Fruit fly (Drosophila melanogaster): Measurements from ENCODE around the gene CG3558.
A peak's percentile ranks its signal among the peaks of the same experiment; 100 is the strongest.

CG3558 gene

dm6 chr2L:3037153-3037579 lies 44.5 kb downstream of the CG3558 start, which contains the start of the genes CG17260 and SerRS (continued):
- peak; percentile 98 for TF ChIP-seq sens (GFP tag)
- TF ChIP-seq CoRest (tag; optimal IDR thresholded peaks at IDR 0.05) = peak; percentile 95
- TF ChIP-seq CG10431 (GFP tag; optimal IDR thresholded peaks at IDR 0.05) = peak; percentile 73
- no peak for TF ChIP-seq HLH4C (GFP tag; IDR thresholded peaks at IDR 0.05; ENCODE audit: partially characterized antibody)
- peak; percentile 92 for TF ChIP-seq CG17829 (tag; optimal IDR thresholded peaks at IDR 0.05)
- TF ChIP-seq sug (tag; optimal IDR thresholded peaks at IDR 0.05) = peak; percentile 92
- TF ChIP-seq Taf1 (GFP tag; IDR thresholded peaks at IDR 0.05) = peak; percentile 82
- TF ChIP-seq nau (GFP tag; optimal IDR thresholded peaks at IDR 0.05) = no peak
- TF ChIP-seq CG10462 (GFP tag; optimal IDR thresholded peaks at IDR 0.05) = peak; percentile 85
- TF ChIP-seq Abd-B (GFP tag; optimal IDR thresholded peaks at IDR 0.05) = peak; percentile 92
- peak; percentile 73 for TF ChIP-seq CG3995 (GFP tag; optimal IDR thresholded peaks at IDR 0.05)
- peak; percentile 96 for TF ChIP-seq nmo (GFP tag; optimal IDR thresholded peaks at IDR 0.05)
- TF ChIP-seq Hsf (GFP tag; optimal IDR thresholded peaks at IDR 0.05) = peak; percentile 97
- peak; percentile 7 for TF ChIP-seq ab (GFP tag; optimal IDR thresholded peaks at IDR 0.05)
- TF ChIP-seq ttk (GFP tag; IDR thresholded peaks at IDR 0.05) = peak; percentile 92
- TF ChIP-seq oc (tag; optimal IDR thresholded peaks at IDR 0.05) = no peak
- TF ChIP-seq fd64A (GFP tag; optimal IDR thresholded peaks at IDR 0.05) = no peak
- peak; percentile 93 for TF ChIP-seq slou (GFP tag; optimal IDR thresholded peaks at IDR 0.05)
- TF ChIP-seq CG4404 (GFP tag; IDR thresholded peaks at IDR 0.05) = peak; percentile 94
- TF ChIP-seq CG34422 (GFP tag; IDR thresholded peaks at IDR 0.05) = peak; percentile 95
- TF ChIP-seq Trl (optimal IDR thresholded peaks at IDR 0.05) = no peak
- peak; percentile 95 for TF ChIP-seq Trl (GFP tag; optimal IDR thresholded peaks at IDR 0.05)
- TF ChIP-seq hkb (optimal IDR thresholded peaks at IDR 0.05) = peak; percentile 58
- peak; percentile 87 for TF ChIP-seq hkb (GFP tag; IDR thresholded peaks at IDR 0.05)
- TF ChIP-seq CG3838 (GFP tag; optimal IDR thresholded peaks at IDR 0.05) = peak; percentile 73
- peak; percentile 91 for TF ChIP-seq CG7556 (GFP tag; optimal IDR thresholded peaks at IDR 0.05)
- TF ChIP-seq Rx (GFP tag; IDR thresholded peaks at IDR 0.05) = peak; percentile 85
- peak; percentile 97 for TF ChIP-seq lilli (GFP tag; optimal IDR thresholded peaks at IDR 0.05)
- peak; percentile 77 for TF ChIP-seq pb (GFP tag; optimal IDR thresholded peaks at IDR 0.05)
- TF ChIP-seq pfk (GFP tag; optimal IDR thresholded peaks at IDR 0.05) = peak; percentile 29
- no peak for TF ChIP-seq Bgb (GFP tag; IDR thresholded peaks at IDR 0.05; ENCODE audit: partially characterized antibody)
- no peak for TF ChIP-seq HLHmδ (GFP tag; optimal IDR thresholded peaks at IDR 0.05)

- TF ChIP-seq CG34376 (GFP tag; optimal IDR thresholded peaks at IDR 0.05) = peak; percentile 59
- peak; percentile 72 for TF ChIP-seq CG15269 (tag; optimal IDR thresholded peaks at IDR 0.05)
- peak; percentile 73 for TF ChIP-seq gem (tag; optimal IDR thresholded peaks at IDR 0.05)
- TF ChIP-seq Sry-β (GFP tag; optimal IDR thresholded peaks at IDR 0.05) = no peak
- TF ChIP-seq CG13123 (GFP tag; optimal IDR thresholded peaks at IDR 0.05) = peak; percentile 40
- TF ChIP-seq usp (GFP tag; optimal IDR thresholded peaks at IDR 0.05) = no peak
- peak; percentile 51 for TF ChIP-seq dmrt99B (tag; optimal IDR thresholded peaks at IDR 0.05)
- TF ChIP-seq ham (GFP tag; IDR thresholded peaks at IDR 0.05) = no peak
- TF ChIP-seq ttk (GFP tag; IDR thresholded peaks at IDR 0.05) = peak; percentile 69; the same call in 1 of the 2 replicates
- peak; percentile 88 for TF ChIP-seq onecut (GFP tag; IDR thresholded peaks at IDR 0.05)
- TF ChIP-seq wek (GFP tag; optimal IDR thresholded peaks at IDR 0.05) = no peak
- no peak for TF ChIP-seq CG4707 (GFP tag; optimal IDR thresholded peaks at IDR 0.05)
- no peak for TF ChIP-seq MTF-1 (GFP tag; optimal IDR thresholded peaks at IDR 0.05; ENCODE audit: borderline replicate concordance)
- TF ChIP-seq kni (GFP tag; optimal IDR thresholded peaks at IDR 0.05) = peak; percentile 60
- TF ChIP-seq wdn (GFP tag; IDR thresholded peaks at IDR 0.05) = no peak
- no peak for TF ChIP-seq tio (GFP tag; optimal IDR thresholded peaks at IDR 0.05)
- no peak for TF ChIP-seq CG30431 (GFP tag; optimal IDR thresholded peaks at IDR 0.05)
- peak; percentile 43; the same call in 1 of the 2 replicates for TF ChIP-seq H2.0 (GFP tag; IDR thresholded peaks at IDR 0.05)
- TF ChIP-seq eyg (GFP tag; optimal IDR thresholded peaks at IDR 0.05) = peak; percentile 27
- no peak for TF ChIP-seq CG10274 (GFP tag; optimal IDR thresholded peaks at IDR 0.05)
- TF ChIP-seq Blimp-1 (GFP tag; optimal IDR thresholded peaks at IDR 0.05) = peak; percentile 46
- no peak for TF ChIP-seq CG11560 (tag; IDR thresholded peaks at IDR 0.05)
Measured at dm6 chr2L:3039774-3040173, 47.1 kb downstream of the CG3558 start, which contains the start of the genes cnir and CG17221. TSS of gene cnir (minus strand) at chr2L:3039812. TSS of gene CG17221 (plus strand) at chr2L:3039976.
